Worm (Caenorhabditis elegans): ENCODE results near the gene rpl-39.

- TF ChIP-seq unc-120 (tag; optimal IDR thresholded peaks at IDR 0.05; ENCODE audit: poor library complexity, severe bottlenecking) (no peak), ztf-11 (tag; optimal IDR thresholded peaks at IDR 0.05) (no peak)
Observed at ce11 chrV:7774143-7774595, 1.7 kb downstream of the rpl-39 start, which contains the start of gene grl-10.
